Worm (Caenorhabditis elegans) whole organism, midembryonic: ENCODE results near the gene T10H9.1.

Experiments used
- T22C8.4 ChIP-seq: fragments of 200-800 bp; sonication (Bioruptor generic); IDR thresholded peaks from 2 replicates; pipeline ENCODE4 v1.3.6; 2022; ENCODE audit warnings: missing genetic modification characterization, missing compliant biosample characterization
- cog-1 ChIP-seq: sonication (generic microtip); optimal IDR thresholded peaks from 2 replicates; lab custom pipeline; 2016; ENCODE audit warnings: missing genetic modification characterization, missing compliant biosample characterization
- flt-1 ChIP-seq: fragments of 200-800 bp; sonication (Bioruptor generic); IDR thresholded peaks from 2 replicates; pipeline ENCODE4 v1.3.6; 2022; ENCODE audit warnings: missing genetic modification characterization, missing compliant biosample characterization
- klf-2 ChIP-seq: fragments of 200-800 bp; sonication (Bioruptor generic); conservative IDR thresholded peaks from 2 replicates; pipeline ENCODE4 v1.3.6; 2022; ENCODE audit warnings: missing genetic modification reagents, missing genetic modification characterization, missing compliant biosample characterization
- med-1 ChIP-seq: sonication (generic microtip); optimal IDR thresholded peaks from 2 replicates; lab custom pipeline; 2017; ENCODE audit warnings: missing genetic modification characterization, mild to moderate bottlenecking, missing compliant biosample characterization, antibody characterized with exemption, missing genetic modification reagents; ENCODE audit not compliant: insufficient read depth
- ref-1 ChIP-seq: fragments of 200-800 bp; sonication (Bioruptor generic); conservative IDR thresholded peaks from 2 replicates; pipeline ENCODE4 v1.3.6; 2022; ENCODE audit warnings: missing genetic modification reagents, missing genetic modification characterization, missing compliant biosample characterization
- tab-1 ChIP-seq: fragments of 200-800 bp; sonication (Bioruptor generic); IDR thresholded peaks from 2 replicates; pipeline ENCODE4 v1.3.6; 2022; ENCODE audit warnings: missing genetic modification characterization, missing compliant biosample characterization
- ztf-23 ChIP-seq: fragments of 200-800 bp; sonication (Bioruptor generic); IDR thresholded peaks from 2 replicates; pipeline ENCODE4 v1.3.6; 2022; ENCODE audit warnings: missing genetic modification reagents, missing genetic modification characterization, missing compliant biosample characterization
- ztf-29 ChIP-seq: fragments of 200-800 bp; sonication (Bioruptor generic); IDR thresholded peaks from 2 replicates; pipeline ENCODE4 v1.3.6; 2022; ENCODE audit warnings: missing genetic modification reagents, missing genetic modification characterization, missing compliant biosample characterization

Gene T10H9.1

DNA sequence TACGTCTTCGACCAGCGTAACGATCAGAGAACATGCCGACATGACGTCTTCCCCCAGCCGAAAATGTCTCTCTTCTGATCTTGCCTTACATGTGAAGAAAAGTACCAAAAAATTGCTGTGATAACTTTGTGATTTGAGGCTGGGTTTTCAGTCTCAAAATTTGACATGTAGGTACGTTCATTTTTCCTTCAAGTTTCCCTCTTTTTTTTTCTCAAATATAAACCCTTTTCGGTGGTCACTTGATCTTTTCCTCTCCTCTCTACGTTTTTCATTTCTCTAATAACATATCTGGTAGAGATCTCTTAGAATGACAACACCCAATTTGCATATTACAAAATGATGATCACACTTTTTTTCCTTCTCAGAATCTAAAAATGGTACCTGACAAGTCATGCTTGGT lies 27.5 kb upstream of the T10H9.1 start, which contains the start of gene nhr-37:
nhr-37 (plus strand) TSS at position 301 of the 400 bp plus-strand sequence.
- no peak for TF ChIP-seq ztf-29
- TF ChIP-seq T22C8.4, result no peak
- TF ChIP-seq flt-1 (GFP tag; lab: Robert Waterston, UW), result no peak
- TF ChIP-seq cog-1, result no peak
- no peak for TF ChIP-seq tab-1 (GFP tag; lab: Robert Waterston, UW)
- TF ChIP-seq ztf-23 (GFP tag; lab: Robert Waterston, UW), result no peak
- TF ChIP-seq klf-2 (GFP tag; lab: Robert Waterston, UW), result no peak
- TF ChIP-seq ref-1, result no peak

- TF ChIP-seq T22C8.4, result no peak
- no peak for TF ChIP-seq cog-1
- no peak for TF ChIP-seq ref-1
- no peak for TF ChIP-seq med-1 (GFP tag; lab: Kevin White, UChicago)
- TF ChIP-seq ztf-23 (GFP tag; lab: Robert Waterston, UW), result no peak
- no peak for TF ChIP-seq ztf-29
- TF ChIP-seq klf-2 (GFP tag; lab: Robert Waterston, UW), result no peak
Measured at ce11 chrV:6626244-6626643, 23.2 kb upstream of the T10H9.1 start, which contains the start of gene ppt-1. Gene ppt-1 (minus strand): TSS chrV:6626344.

ce11 chrV:6630769-6631168 lies 18.6 kb upstream of the T10H9.1 start:
- no peak for TF ChIP-seq tab-1 (GFP tag; lab: Robert Waterston, UW)
- no peak for TF ChIP-seq ztf-23 (GFP tag; lab: Robert Waterston, UW)
- no peak for TF ChIP-seq ref-1
- TF ChIP-seq T22C8.4, result no peak
- no peak for TF ChIP-seq cog-1
- TF ChIP-seq med-1 (GFP tag; lab: Kevin White, UChicago), result no peak
- TF ChIP-seq klf-2 (GFP tag; lab: Robert Waterston, UW), result no peak
- no peak for TF ChIP-seq flt-1 (GFP tag; lab: Robert Waterston, UW)
- no peak for TF ChIP-seq ztf-29

DNA sequence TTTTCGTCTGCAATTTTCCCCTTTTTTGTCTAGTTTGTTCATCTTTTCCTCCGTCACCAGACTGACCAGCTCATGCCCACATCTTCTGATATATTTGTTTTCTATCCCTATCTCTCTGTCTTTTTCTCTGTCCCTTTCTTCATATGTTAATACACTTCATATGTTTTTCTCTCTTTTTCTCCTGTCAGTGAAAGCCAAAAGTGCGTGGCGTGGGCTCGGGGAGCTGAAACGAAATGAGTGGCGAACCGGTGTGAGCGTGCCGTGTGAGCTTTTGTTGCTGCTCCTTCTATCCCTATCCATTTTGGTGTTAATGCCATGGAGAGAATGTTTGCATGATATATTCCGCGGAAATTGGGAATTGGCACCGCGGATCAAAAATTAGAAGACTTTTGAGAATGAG lies 17.6 kb upstream of the T10H9.1 start:
- TF ChIP-seq tab-1 (GFP tag; lab: Robert Waterston, UW) (no peak), cog-1 (no peak)

DNA sequence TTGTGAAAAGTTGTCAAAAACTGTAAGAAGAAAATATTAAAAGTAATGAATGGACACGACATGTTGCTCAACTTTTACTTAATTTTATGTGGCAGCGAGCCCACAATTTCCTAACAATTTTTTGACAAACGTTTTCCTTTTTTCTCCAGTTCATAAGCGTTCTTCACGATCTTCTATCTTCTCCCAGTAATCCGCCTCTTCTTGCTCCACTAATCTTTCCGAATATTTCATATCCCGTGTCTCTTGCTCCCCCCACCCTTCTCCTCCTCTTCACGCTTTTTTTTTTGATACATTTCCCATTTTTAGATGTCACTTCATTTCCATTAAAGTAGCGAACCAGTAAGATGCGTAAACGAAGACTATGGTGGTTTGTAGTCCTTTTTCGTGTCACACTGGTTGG lies 16.5 kb upstream of the T10H9.1 start, which contains the start of gene scd-2:
scd-2 (plus strand) TSS at position 301 of the 400 bp plus-strand sequence.
- TF ChIP-seq ref-1 (no peak), cog-1 (no peak), T22C8.4 (no peak), tab-1 (GFP tag; lab: Robert Waterston, UW) (no peak), ztf-29 (no peak), ztf-23 (GFP tag; lab: Robert Waterston, UW) (no peak), med-1 (GFP tag; lab: Kevin White, UChicago) (no peak), flt-1 (GFP tag; lab: Robert Waterston, UW) (no peak), klf-2 (GFP tag; lab: Robert Waterston, UW) (no peak)

- TF ChIP-seq med-1 (GFP tag; lab: Kevin White, UChicago) (no peak), cog-1 (no peak), ztf-29 (no peak)
Measured at ce11 chrV:6645810-6646209, 3.6 kb upstream of the T10H9.1 start.

DNA sequence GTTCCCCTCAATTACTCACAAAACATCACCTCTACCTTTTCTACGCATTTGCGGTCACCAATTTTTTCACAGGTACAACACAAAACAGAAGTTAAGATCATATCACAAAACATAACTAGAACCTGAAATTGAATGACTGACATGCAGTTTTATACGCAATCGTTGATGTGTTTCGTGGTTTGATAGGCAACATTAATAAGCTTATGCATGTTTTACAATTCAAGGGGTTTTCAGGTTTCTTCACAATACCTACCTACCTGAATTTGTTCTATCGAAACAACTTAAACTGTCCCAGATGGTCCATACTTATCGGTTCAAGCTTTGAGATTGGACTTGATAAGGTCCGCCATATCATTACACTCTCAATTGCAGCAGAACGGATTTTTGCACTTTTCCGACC lies 1.1 kb downstream of the T10H9.1 start:
- TF ChIP-seq med-1 (GFP tag; lab: Kevin White, UChicago), result no peak
- no peak for TF ChIP-seq flt-1 (GFP tag; lab: Robert Waterston, UW)
- TF ChIP-seq T22C8.4, result no peak
- TF ChIP-seq klf-2 (GFP tag; lab: Robert Waterston, UW), result no peak
- no peak for TF ChIP-seq cog-1
- TF ChIP-seq ztf-29, result no peak
- no peak for TF ChIP-seq tab-1 (GFP tag; lab: Robert Waterston, UW)
- TF ChIP-seq ztf-23 (GFP tag; lab: Robert Waterston, UW), result no peak

- TF ChIP-seq flt-1 (GFP tag; lab: Robert Waterston, UW) (no peak), klf-2 (GFP tag; lab: Robert Waterston, UW) (no peak), tab-1 (GFP tag; lab: Robert Waterston, UW) (no peak), ztf-29 (no peak), cog-1 (no peak), med-1 (GFP tag; lab: Kevin White, UChicago) (no peak), T22C8.4 (no peak), ztf-23 (GFP tag; lab: Robert Waterston, UW) (no peak), ref-1 (no peak)
Measured at ce11 chrV:6652051-6652450, 2.6 kb downstream of the T10H9.1 start, which contains the start of gene T10H9.8. Gene T10H9.8 (plus strand): TSS chrV:6652351.

ce11 chrV:6655174-6655573 lies 5.8 kb downstream of the T10H9.1 start, which contains the start of gene syx-18:
Gene syx-18 (minus strand): TSS chrV:6655449.
- TF ChIP-seq T22C8.4 (no peak), tab-1 (GFP tag; lab: Robert Waterston, UW) (no peak), flt-1 (GFP tag; lab: Robert Waterston, UW) (no peak)

DNA sequence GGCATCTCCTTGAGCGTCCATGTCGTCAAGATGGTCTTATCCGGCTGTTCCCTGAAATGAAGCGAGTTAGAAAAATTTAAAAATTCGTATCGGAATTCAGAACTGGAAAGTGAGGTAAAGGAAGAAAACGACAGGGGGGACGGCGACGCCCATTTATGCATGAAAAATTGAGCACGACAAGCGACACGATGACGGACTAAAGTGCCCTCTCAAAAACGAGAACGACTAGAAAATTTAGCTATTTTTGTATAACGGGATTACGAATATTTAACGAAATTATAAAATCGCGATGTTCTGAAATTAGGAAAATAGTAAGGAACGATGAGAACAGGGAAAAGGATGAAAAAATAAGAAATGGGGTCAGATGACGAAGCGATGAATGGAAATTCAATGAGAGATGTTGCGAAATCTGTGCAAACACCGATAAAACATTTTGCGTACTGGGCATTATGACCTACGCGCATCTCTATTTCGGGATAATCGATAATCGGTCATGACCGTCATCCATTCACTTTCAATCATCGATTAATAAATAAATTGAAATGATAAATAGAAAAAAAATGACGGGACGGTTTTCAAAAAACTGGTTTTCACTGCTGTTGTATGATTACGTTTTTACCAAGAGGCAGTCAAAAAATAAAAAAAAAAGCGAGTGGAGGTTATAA lies 7.2 kb downstream of the T10H9.1 start, which contains the start of gene snb-1:
snb-1 (minus strand) TSS at position 51 of the 665 bp plus-strand sequence.
- TF ChIP-seq T22C8.4, result peak; percentile 89
- no peak for TF ChIP-seq tab-1 (GFP tag; lab: Robert Waterston, UW)
